Worm (Caenorhabditis elegans) whole organism, L1 larva: ENCODE data around the gene nfki-1.
A peak's percentile ranks its signal among the peaks of the same experiment; 100 is the strongest.

Experiments
- ama-1 ChIP-seq: fragments of 150-350 bp; optimal IDR thresholded peaks from 2 replicates; lab custom pipeline; 2014
- efl-1 ChIP-seq, 4 experiments: fragments of 150-350 bp; optimal IDR thresholded peaks in 3 of 4; peaks in 1 of 4; 1 replicate in 1 of 4; 2 replicates in 3 of 4; lab custom pipeline; 2014; ENCODE audit warnings: missing biosample characterization in 2 of 4, missing genetic modification characterization in 2 of 4, missing genetic modification reagents in 2 of 4
- elt-2 ChIP-seq: sonication (generic microtip); optimal IDR thresholded peaks from 2 replicates; lab custom pipeline; 2016; ENCODE audit warnings: missing genetic modification characterization, mild to moderate bottlenecking, inconsistent platforms, missing compliant biosample characterization, missing genetic modification reagents
- nhr-76 ChIP-seq: sonication (generic microtip); optimal IDR thresholded peaks from 2 replicates; lab custom pipeline; 2017; ENCODE audit warnings: missing biosample characterization, missing genetic modification characterization
- tlp-1 ChIP-seq: fragments of 150-350 bp; optimal IDR thresholded peaks from 2 replicates; lab custom pipeline; 2014; ENCODE audit warnings: missing biosample characterization, missing genetic modification characterization

nfki-1 gene

ce11 chrX:15408577-15408976 lies 53.5 kb downstream of the nfki-1 start:
- TF ChIP-seq tlp-1 (tag; lab: Kevin White, UChicago) = peak; percentile 88
- TF ChIP-seq elt-2 (tag; lab: Kevin White, UChicago) = peak; percentile 92
- no peak for TF ChIP-seq efl-1 (optimal IDR thresholded peaks at IDR 0.05; lab: Kevin White, UChicago)
- TF ChIP-seq efl-1 (GFP tag; optimal IDR thresholded peaks at IDR 0.05 in 1 of 2; lab: Kevin White, UChicago) = peak in 1 of 2 experiments; percentile 35
- no peak for TF ChIP-seq nhr-76
- TF ChIP-seq ama-1 (lab: Kevin White, UChicago) = no peak
- TF ChIP-seq, all 84 proteins: peak for 3
